Worm (Caenorhabditis elegans): ENCODE measurements around the gene egal-1.

DNA sequence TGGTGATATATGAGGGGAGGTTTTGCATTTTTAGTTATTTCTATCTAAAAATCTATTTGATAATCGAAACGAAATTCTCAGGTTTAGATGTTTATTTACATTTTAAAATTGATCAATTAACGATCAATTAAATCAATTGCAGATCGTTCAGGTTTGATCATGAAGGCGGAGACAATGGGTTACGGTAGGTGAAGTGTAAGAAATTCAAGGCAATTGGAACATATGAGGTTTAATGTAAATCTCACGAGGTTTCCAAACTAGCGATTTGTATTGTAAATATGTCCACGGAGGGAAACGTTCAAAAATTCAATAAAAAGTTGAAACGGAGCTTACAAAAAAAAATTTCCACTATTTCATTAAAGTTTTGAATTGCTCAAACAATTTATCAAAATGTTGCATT, 45.1 kb upstream of the egal-1 start:
- no peak for TF ChIP-seq hlh-13 (GFP tag; optimal IDR thresholded peaks at IDR 0.05)
- no peak for TF ChIP-seq pha-4 (tag; optimal IDR thresholded peaks at IDR 0.05)
- no peak for TF ChIP-seq ceh-22 (tag; optimal IDR thresholded peaks at IDR 0.05)
- no peak for TF ChIP-seq nhr-11 (tag; optimal IDR thresholded peaks at IDR 0.05)
- no peak for TF ChIP-seq nfya-1 (tag; optimal IDR thresholded peaks at IDR 0.05)
- TF ChIP-seq rnt-1 (tag; optimal IDR thresholded peaks at IDR 0.05) = no peak
- TF ChIP-seq ceh-34 (tag; optimal IDR thresholded peaks at IDR 0.05) = no peak
- no peak for TF ChIP-seq unc-86 (tag; optimal IDR thresholded peaks at IDR 0.05)
- no peak for TF ChIP-seq dve-1 (tag; optimal IDR thresholded peaks at IDR 0.05)
